Worm (Caenorhabditis elegans): ENCODE data around the gene nhr-103.
"Not testable (repeated sequence)": the region's sequence is repeated elsewhere in the genome, so short reads cannot be mapped to it uniquely, and the experiment has no call there.

DNA sequence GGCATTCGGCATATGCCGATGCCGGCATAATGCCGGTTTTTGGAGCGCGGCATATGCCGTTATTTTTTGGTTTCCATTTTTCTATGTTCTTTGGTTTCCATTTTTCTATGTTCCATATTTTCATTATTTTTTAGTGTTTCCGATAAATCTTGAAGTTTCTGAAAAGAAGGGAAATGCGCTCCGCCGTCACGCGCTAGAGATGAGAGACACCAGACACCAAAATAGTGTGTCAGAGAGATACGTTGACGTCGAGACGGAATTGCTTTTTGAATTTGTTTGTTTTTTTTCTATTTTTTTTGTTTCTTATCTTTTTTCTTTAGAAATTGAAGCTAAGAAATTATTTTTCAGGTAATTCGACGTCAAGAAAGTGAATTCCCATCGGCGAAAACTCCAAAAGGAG, 30.0 kb downstream of the nhr-103 start, which contains the start of gene F41B5.1:
- not testable (repeated sequence) for TF ChIP-seq aly-2 (tag; optimal IDR thresholded peaks at IDR 0.05); snpc-4 (tag; optimal IDR thresholded peaks at IDR 0.05); mdl-1 (tag; optimal IDR thresholded peaks at IDR 0.05); ztf-4 (tag; optimal IDR thresholded peaks at IDR 0.05); fos-1 (tag; optimal IDR thresholded peaks at IDR 0.05); efl-1 (optimal IDR thresholded peaks at IDR 0.05); efl-1 (GFP tag; optimal IDR thresholded peaks at IDR 0.05 in 1 of 2); sox-4 (tag; optimal IDR thresholded peaks at IDR 0.05); nhr-237 (tag; optimal IDR thresholded peaks at IDR 0.05); zag-1 (tag; optimal IDR thresholded peaks at IDR 0.05)
